Worm (Caenorhabditis elegans) whole organism, midembryonic: ENCODE data around the gene srj-5.

Experiments
- cog-1 ChIP-seq: sonication (generic microtip); optimal IDR thresholded peaks from 2 replicates; lab custom pipeline; 2016; ENCODE audit warnings: missing genetic modification characterization, missing compliant biosample characterization
- flt-1 ChIP-seq: fragments of 200-800 bp; sonication (Bioruptor generic); IDR thresholded peaks from 2 replicates; pipeline ENCODE4 v1.3.6; 2022; ENCODE audit warnings: missing genetic modification characterization, missing compliant biosample characterization
- med-1 ChIP-seq: sonication (generic microtip); optimal IDR thresholded peaks from 2 replicates; lab custom pipeline; 2017; ENCODE audit warnings: missing genetic modification characterization, mild to moderate bottlenecking, missing compliant biosample characterization, antibody characterized with exemption, missing genetic modification reagents; ENCODE audit not compliant: insufficient read depth
- ref-1 ChIP-seq: fragments of 200-800 bp; sonication (Bioruptor generic); conservative IDR thresholded peaks from 2 replicates; pipeline ENCODE4 v1.3.6; 2022; ENCODE audit warnings: missing genetic modification reagents, missing genetic modification characterization, missing compliant biosample characterization
- tab-1 ChIP-seq: fragments of 200-800 bp; sonication (Bioruptor generic); IDR thresholded peaks from 2 replicates; pipeline ENCODE4 v1.3.6; 2022; ENCODE audit warnings: missing genetic modification characterization, missing compliant biosample characterization
- ztf-29 ChIP-seq: fragments of 200-800 bp; sonication (Bioruptor generic); IDR thresholded peaks from 2 replicates; pipeline ENCODE4 v1.3.6; 2022; ENCODE audit warnings: missing genetic modification reagents, missing genetic modification characterization, missing compliant biosample characterization

DNA sequence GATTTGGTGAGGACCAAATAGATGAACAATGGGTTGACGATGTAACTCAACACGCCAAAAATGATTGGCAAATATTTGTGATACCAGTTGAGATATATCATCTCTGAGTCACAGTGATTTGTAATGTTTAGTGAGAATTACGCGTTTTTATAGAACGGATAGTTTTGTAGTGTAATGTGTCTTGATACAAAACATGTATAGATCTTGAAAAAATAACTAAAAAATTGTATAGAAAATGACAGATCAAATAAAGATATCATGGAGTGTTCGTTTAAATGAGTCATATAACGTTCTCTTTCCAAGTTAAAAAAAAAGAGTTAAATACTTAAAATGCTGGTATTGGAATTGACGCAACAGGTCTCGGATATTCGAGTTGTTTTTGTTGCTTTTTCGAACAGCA lies 1.6 kb upstream of the srj-5 start, which contains the start of gene srj-6:
- no peak for TF ChIP-seq tab-1 (GFP tag; lab: Robert Waterston, UW)
- TF ChIP-seq med-1 = no peak
- TF ChIP-seq ref-1 (GFP tag; lab: Robert Waterston, UW) = no peak
- no peak for TF ChIP-seq ztf-29 (GFP tag; lab: Robert Waterston, UW)
- no peak for TF ChIP-seq flt-1
- no peak for TF ChIP-seq cog-1 (tag; lab: Kevin White, UChicago)
